Worm (Caenorhabditis elegans): ENCODE measurements around the gene clec-163.

The clec-163 gene

ce11 chrIII:10759050-10760023 is 34.8 kb upstream of the clec-163 start, which contains the start of gene tasp-1 (continued):
- TF ChIP-seq ZK337.2 (GFP tag; IDR thresholded peaks at IDR 0.05), result peak; percentile 96
- TF ChIP-seq ZK546.5 (tag; optimal IDR thresholded peaks at IDR 0.05), result peak in 1 of 2 experiments; percentile 89
- peak; percentile 100 for TF ChIP-seq T26A8.4 (GFP tag; IDR thresholded peaks at IDR 0.05)
- TF ChIP-seq lin-39 (tag; optimal IDR thresholded peaks at IDR 0.05), result peak; percentile 56
- peak; percentile 100 for TF ChIP-seq mes-2 (tag; optimal IDR thresholded peaks at IDR 0.05; ENCODE audit: poor library complexity, severe bottlenecking)
- TF ChIP-seq daf-8 (GFP tag; IDR thresholded peaks at IDR 0.05), result peak; percentile 99
- TF ChIP-seq ces-1 (GFP tag; optimal IDR thresholded peaks at IDR 0.05), result peak; percentile 94
- peak; percentile 100 for TF ChIP-seq hmg-1.1 (GFP tag; IDR thresholded peaks at IDR 0.05)
- peak; percentile 99 for TF ChIP-seq spr-3 (GFP tag; optimal IDR thresholded peaks at IDR 0.05)
- TF ChIP-seq vab-7 (GFP tag; IDR thresholded peaks at IDR 0.05), result peak; percentile 100
- TF ChIP-seq aly-2 (tag; optimal IDR thresholded peaks at IDR 0.05), result peak; percentile 94
- TF ChIP-seq nhr-42 (GFP tag; IDR thresholded peaks at IDR 0.05), result peak; percentile 100
- peak; percentile 99 for TF ChIP-seq madf-5 (GFP tag; IDR thresholded peaks at IDR 0.05)
- peak; percentile 88 for TF ChIP-seq egl-27 (tag; optimal IDR thresholded peaks at IDR 0.05)
- TF ChIP-seq pha-4 (GFP tag; IDR thresholded peaks at IDR 0.05), result peak; percentile 99
- no peak for TF ChIP-seq pha-4 (tag; optimal IDR thresholded peaks at IDR 0.05)
- TF ChIP-seq F37D6.2 (tag; optimal IDR thresholded peaks at IDR 0.05), result peak; percentile 98
- TF ChIP-seq fkh-10 (GFP tag; optimal IDR thresholded peaks at IDR 0.05), result peak; percentile 100
- TF ChIP-seq skn-1 (tag; optimal IDR thresholded peaks at IDR 0.05), result peak; percentile 98
- peak; percentile 100 for TF ChIP-seq nhr-10 (tag; optimal IDR thresholded peaks at IDR 0.05)
- TF ChIP-seq mdl-1 (tag; optimal IDR thresholded peaks at IDR 0.05), result peak; percentile 98 to 100
- peak; percentile 100 for TF ChIP-seq nhr-28 (tag; optimal IDR thresholded peaks at IDR 0.05)
- TF ChIP-seq hif-1 (tag; optimal IDR thresholded peaks at IDR 0.05), result peak; percentile 95 to 99
- TF ChIP-seq jun-1 (tag; optimal IDR thresholded peaks at IDR 0.05), result peak; percentile 98
- peak; percentile 100 for TF ChIP-seq mdt-29 (GFP tag; IDR thresholded peaks at IDR 0.05)
- TF ChIP-seq set-16 (GFP tag; IDR thresholded peaks at IDR 0.05), result peak; percentile 99
- TF ChIP-seq ceh-82 (tag; optimal IDR thresholded peaks at IDR 0.05), result peak; percentile 88
- peak; percentile 98 to 99 for TF ChIP-seq lsy-2 (tag; optimal IDR thresholded peaks at IDR 0.05)
- TF ChIP-seq lim-7 (GFP tag; IDR thresholded peaks at IDR 0.05), result peak; percentile 98
- TF ChIP-seq hlh-30 (tag; optimal IDR thresholded peaks at IDR 0.05; ENCODE audit: insufficient read depth), result peak; percentile 100
- TF ChIP-seq aha-1 (tag), result peak; percentile 100
- peak; percentile 100 for TF ChIP-seq tra-1 (GFP tag; IDR thresholded peaks at IDR 0.05)
- peak; percentile 79 for TF ChIP-seq attf-4 (tag; optimal IDR thresholded peaks at IDR 0.05)
- peak; percentile 100 for TF ChIP-seq rbr-2 (tag; optimal IDR thresholded peaks at IDR 0.05)

- TF ChIP-seq daf-16 (GFP tag; optimal IDR thresholded peaks at IDR 0.05) (no peak), daf-16 (tag; optimal IDR thresholded peaks at IDR 0.05) (peak; percentile 20), ama-1 (optimal IDR thresholded peaks at IDR 0.05) (peak; percentile 70), aha-1 (tag) (peak; percentile 81), daf-19 (GFP tag; conservative IDR thresholded peaks at IDR 0.05) (no peak), mep-1 (tag; optimal IDR thresholded peaks at IDR 0.05) (peak; percentile 34), arid-1 (GFP tag; conservative IDR thresholded peaks at IDR 0.05) (no peak)
Measured at ce11 chrIII:10763032-10763431, 31.1 kb upstream of the clec-163 start, which contains the start of gene dpy-28. Gene dpy-28 (plus strand): TSS chrIII:10763131.
